Fruit fly (Drosophila melanogaster): ENCODE measurements around the gene vls.

Gene vls

DNA sequence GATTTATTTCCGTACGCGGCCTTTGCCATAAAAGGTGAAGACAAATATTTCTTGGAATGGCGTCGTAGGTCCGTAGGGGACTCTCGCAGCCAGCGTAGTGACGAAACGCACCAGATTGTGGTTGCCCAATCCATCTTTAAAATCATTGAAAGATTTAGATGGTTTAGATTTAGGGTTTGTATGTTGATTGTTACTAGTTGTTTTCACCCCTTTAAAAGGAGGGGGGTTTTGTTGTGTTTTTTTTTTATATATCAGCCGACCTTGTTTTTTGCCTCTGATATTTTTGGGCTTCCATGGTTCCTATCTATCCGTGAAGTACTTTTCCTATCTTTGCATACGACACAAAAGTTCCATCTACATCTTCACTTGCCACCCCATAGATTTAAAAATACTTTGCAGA lies 13.4 kb upstream of the vls start (continued):
- no peak for TF ChIP-seq kni (GFP tag; optimal IDR thresholded peaks at IDR 0.05)
- TF ChIP-seq CG11398 (GFP tag; optimal IDR thresholded peaks at IDR 0.05): no peak
- TF ChIP-seq CG7357 (GFP tag; IDR thresholded peaks at IDR 0.05): no peak
- TF ChIP-seq salm (tag; optimal IDR thresholded peaks at IDR 0.05): no peak
- TF ChIP-seq Adf1 (GFP tag; IDR thresholded peaks at IDR 0.05): peak; percentile 25; the same call in 1 of the 2 replicates
- no peak for TF ChIP-seq Antp (GFP tag; optimal IDR thresholded peaks at IDR 0.05)
- TF ChIP-seq ind (GFP tag; optimal IDR thresholded peaks at IDR 0.05): peak; percentile 34
- no peak for TF ChIP-seq hbn (GFP tag; IDR thresholded peaks at IDR 0.05; ENCODE audit: partially characterized antibody)
- TF ChIP-seq ERR (GFP tag; optimal IDR thresholded peaks at IDR 0.05): no peak
- TF ChIP-seq zf30C (GFP tag; optimal IDR thresholded peaks at IDR 0.05): no peak
- no peak for TF ChIP-seq CG12769 (tag; optimal IDR thresholded peaks at IDR 0.05)
- TF ChIP-seq Asciz (GFP tag; optimal IDR thresholded peaks at IDR 0.05): no peak
- no peak for TF ChIP-seq CG5953 (GFP tag; IDR thresholded peaks at IDR 0.05)
- TF ChIP-seq bigmax (GFP tag; optimal IDR thresholded peaks at IDR 0.05): no peak
- peak; percentile 16 for TF ChIP-seq CG15269 (tag; optimal IDR thresholded peaks at IDR 0.05)
- TF ChIP-seq Trl (optimal IDR thresholded peaks at IDR 0.05): no peak
- TF ChIP-seq Trl (GFP tag; optimal IDR thresholded peaks at IDR 0.05): peak; percentile 31
- TF ChIP-seq knrl (GFP tag; IDR thresholded peaks at IDR 0.05; ENCODE audit: partially characterized antibody): no peak
- no peak for TF ChIP-seq CG31365 (tag; optimal IDR thresholded peaks at IDR 0.05)
- no peak for TF ChIP-seq Chrac-16 (GFP tag; optimal IDR thresholded peaks at IDR 0.05)
- TF ChIP-seq CG1233 (GFP tag; optimal IDR thresholded peaks at IDR 0.05): no peak
- TF ChIP-seq CG18619 (GFP tag; optimal IDR thresholded peaks at IDR 0.05): no peak
- no peak for TF ChIP-seq Nf-YB (GFP tag; optimal IDR thresholded peaks at IDR 0.05)
- TF ChIP-seq chinmo (GFP tag; IDR thresholded peaks at IDR 0.05; ENCODE audit: partially characterized antibody): no peak
- no peak for TF ChIP-seq CG32532 (GFP tag; IDR thresholded peaks at IDR 0.05)
- TF ChIP-seq gem (tag; optimal IDR thresholded peaks at IDR 0.05): peak; percentile 37
- TF ChIP-seq CG42726 (GFP tag; IDR thresholded peaks at IDR 0.05; ENCODE audit: partially characterized antibody): no peak
- no peak for TF ChIP-seq twi (tag; optimal IDR thresholded peaks at IDR 0.05)
- no peak for TF ChIP-seq hkb (optimal IDR thresholded peaks at IDR 0.05)
- TF ChIP-seq hkb (GFP tag; IDR thresholded peaks at IDR 0.05): no peak
- no peak for TF ChIP-seq CG2116 (GFP tag; optimal IDR thresholded peaks at IDR 0.05)
- TF ChIP-seq Hr51 (GFP tag; optimal IDR thresholded peaks at IDR 0.05): peak in 1 of 2 experiments; percentile 5
- TF ChIP-seq fu2 (GFP tag; optimal IDR thresholded peaks at IDR 0.05): peak; percentile 46
- no peak for TF ChIP-seq CG10147 (GFP tag; optimal IDR thresholded peaks at IDR 0.05)
- no peak for TF ChIP-seq Hsf (GFP tag; optimal IDR thresholded peaks at IDR 0.05)
- no peak for TF ChIP-seq br (optimal IDR thresholded peaks at IDR 0.05)
- peak; percentile 22 for TF ChIP-seq CG13775 (GFP tag; optimal IDR thresholded peaks at IDR 0.05)
- no peak for TF ChIP-seq Hey (tag; optimal IDR thresholded peaks at IDR 0.05)
- no peak for TF ChIP-seq her (GFP tag; optimal IDR thresholded peaks at IDR 0.05)
- 0 out of 2 replicates have a peak, but pooled peaks have one; percentile 29 for TF ChIP-seq CG4404 (GFP tag; IDR thresholded peaks at IDR 0.05)
- TF ChIP-seq dmrt99B (tag; optimal IDR thresholded peaks at IDR 0.05): peak; percentile 39
- no peak for TF ChIP-seq pros (GFP tag; optimal IDR thresholded peaks at IDR 0.05)
- TF ChIP-seq CHES-1-like (GFP tag; optimal IDR thresholded peaks at IDR 0.05): peak; percentile 10
- TF ChIP-seq ap (GFP tag; IDR thresholded peaks at IDR 0.05): no peak
- no peak for TF ChIP-seq CG3838 (GFP tag; optimal IDR thresholded peaks at IDR 0.05)
- TF ChIP-seq Mad (GFP tag; optimal IDR thresholded peaks at IDR 0.05): no peak
- peak; percentile 7 for TF ChIP-seq pb (GFP tag; optimal IDR thresholded peaks at IDR 0.05)
- TF ChIP-seq grau (tag; optimal IDR thresholded peaks at IDR 0.05): no peak
- TF ChIP-seq kay (GFP tag; optimal IDR thresholded peaks at IDR 0.05): no peak
- TF ChIP-seq Rx (GFP tag; IDR thresholded peaks at IDR 0.05): no peak
- TF ChIP-seq D (optimal IDR thresholded peaks at IDR 0.05): no peak
- no peak for TF ChIP-seq D (GFP tag; optimal IDR thresholded peaks at IDR 0.05)
- TF ChIP-seq MBD-R2 (GFP tag; IDR thresholded peaks at IDR 0.05): no peak

Measured in whole organism, embryonic.